Fruit fly (Drosophila melanogaster): ENCODE measurements around the gene Hsc70-4.
A peak's percentile ranks its signal among the peaks of the same experiment; 100 is the strongest.

The Hsc70-4 gene

dm6 chr3R:15293005-15293877 lies 50.8 kb downstream of the Hsc70-4 start (continued):
- TF ChIP-seq luna (GFP tag; optimal IDR thresholded peaks at IDR 0.05), result no peak
- TF ChIP-seq vfl (GFP tag; optimal IDR thresholded peaks at IDR 0.05), result peak; percentile 18
- peak; percentile 45 for TF ChIP-seq CG30403 (GFP tag; optimal IDR thresholded peaks at IDR 0.05)
- TF ChIP-seq Bteb2 (GFP tag; optimal IDR thresholded peaks at IDR 0.05), result peak; percentile 4
- TF ChIP-seq CG6683 (GFP tag; optimal IDR thresholded peaks at IDR 0.05), result no peak
- peak; percentile 31 for TF ChIP-seq CG18599 (GFP tag; optimal IDR thresholded peaks at IDR 0.05)
- TF ChIP-seq gcm (GFP tag; optimal IDR thresholded peaks at IDR 0.05), result no peak
- TF ChIP-seq CG9817 (tag; optimal IDR thresholded peaks at IDR 0.05), result peak; percentile 5
- no peak for TF ChIP-seq disco-r (GFP tag; optimal IDR thresholded peaks at IDR 0.05)
- TF ChIP-seq lilli (GFP tag; optimal IDR thresholded peaks at IDR 0.05), result no peak
- TF ChIP-seq gem (tag; optimal IDR thresholded peaks at IDR 0.05), result peak; percentile 58
- peak; percentile 15 to 45 for TF ChIP-seq Trl (optimal IDR thresholded peaks at IDR 0.05)
- no peak for TF ChIP-seq Trl (GFP tag; optimal IDR thresholded peaks at IDR 0.05)
- TF ChIP-seq GATAe (GFP tag; conservative IDR thresholded peaks at IDR 0.05), result no peak
- TF ChIP-seq Tbp (GFP tag; optimal IDR thresholded peaks at IDR 0.05), result no peak
- TF ChIP-seq tin (GFP tag; optimal IDR thresholded peaks at IDR 0.05), result no peak
- no peak for TF ChIP-seq Mes4 (GFP tag; optimal IDR thresholded peaks at IDR 0.05)
- no peak for TF ChIP-seq Hr39 (optimal IDR thresholded peaks at IDR 0.05)
- no peak for TF ChIP-seq Hmr (GFP tag; optimal IDR thresholded peaks at IDR 0.05)
- peak; percentile 51 for TF ChIP-seq psq (GFP tag; optimal IDR thresholded peaks at IDR 0.05)
- TF ChIP-seq caup (GFP tag; optimal IDR thresholded peaks at IDR 0.05; ENCODE audit: severe bottlenecking), result peak; percentile 8
- no peak for TF ChIP-seq trh (GFP tag; optimal IDR thresholded peaks at IDR 0.05)
- TF ChIP-seq Fer3 (tag; optimal IDR thresholded peaks at IDR 0.05), result peak; percentile 3
- peak; percentile 17 for TF ChIP-seq CG13424 (tag; optimal IDR thresholded peaks at IDR 0.05)
- TF ChIP-seq twi (tag; optimal IDR thresholded peaks at IDR 0.05), result no peak
- no peak for TF ChIP-seq fu2 (GFP tag; optimal IDR thresholded peaks at IDR 0.05)
- no peak for TF ChIP-seq Antp (GFP tag; optimal IDR thresholded peaks at IDR 0.05)
- no peak for TF ChIP-seq bowl (GFP tag; IDR thresholded peaks at IDR 0.05)
- no peak for TF ChIP-seq crp (GFP tag; optimal IDR thresholded peaks at IDR 0.05)
- TF ChIP-seq oc (tag; optimal IDR thresholded peaks at IDR 0.05), result no peak
- no peak for TF ChIP-seq CG33213 (GFP tag; optimal IDR thresholded peaks at IDR 0.05)
- no peak for TF ChIP-seq CG12219 (GFP tag; optimal IDR thresholded peaks at IDR 0.05)
- no peak for TF ChIP-seq pfk (GFP tag; optimal IDR thresholded peaks at IDR 0.05)
- TF ChIP-seq peb (GFP tag; IDR thresholded peaks at IDR 0.05), result no peak
- no peak for TF ChIP-seq fd64A (GFP tag; optimal IDR thresholded peaks at IDR 0.05)
- TF ChIP-seq CG12104 (GFP tag; optimal IDR thresholded peaks at IDR 0.05), result no peak
- TF ChIP-seq sc (optimal IDR thresholded peaks at IDR 0.05), result no peak
- no peak for TF ChIP-seq sc (GFP tag; optimal IDR thresholded peaks at IDR 0.05)
- no peak for TF ChIP-seq Neu2 (GFP tag; optimal IDR thresholded peaks at IDR 0.05; ENCODE audit: borderline replicate concordance)
- TF ChIP-seq CG31224 (GFP tag; IDR thresholded peaks at IDR 0.05), result no peak
- peak; percentile 54 for TF ChIP-seq CG2678 (tag; optimal IDR thresholded peaks at IDR 0.05)
- TF ChIP-seq CG7786 (GFP tag; optimal IDR thresholded peaks at IDR 0.05), result no peak
- no peak for TF ChIP-seq h (optimal IDR thresholded peaks at IDR 0.05)
- no peak for TF ChIP-seq CG11085 (GFP tag; IDR thresholded peaks at IDR 0.05)
- TF ChIP-seq kah (GFP tag; optimal IDR thresholded peaks at IDR 0.05), result no peak
- TF ChIP-seq z (GFP tag; IDR thresholded peaks at IDR 0.05), result no peak
- TF ChIP-seq CG15011 (GFP tag; optimal IDR thresholded peaks at IDR 0.05), result no peak
- TF ChIP-seq lmd (GFP tag; IDR thresholded peaks at IDR 0.05), result no peak
- TF ChIP-seq phol (tag; optimal IDR thresholded peaks at IDR 0.05), result peak; percentile 51
- no peak for TF ChIP-seq CG17912 (GFP tag; optimal IDR thresholded peaks at IDR 0.05)
- TF ChIP-seq trem (tag; optimal IDR thresholded peaks at IDR 0.05), result no peak
